Worm (Caenorhabditis elegans) whole organism, L4 larva: ENCODE measurements around the gene F17C11.11.
A peak's percentile ranks its signal among the peaks of the same experiment; 100 is the strongest.

Source experiments
- F49E8.2 ChIP-seq: sonication (generic microtip); optimal IDR thresholded peaks from 2 replicates; lab custom pipeline; 2016; ENCODE audit warnings: missing compliant biosample characterization, mild to moderate bottlenecking, missing genetic modification characterization, borderline replicate concordance
- Y48G9A.11 ChIP-seq: fragments of 200-800 bp; sonication (Bioruptor generic); IDR thresholded peaks from 2 replicates; pipeline ENCODE4 v1.3.6; 2022; ENCODE audit warnings: missing genetic modification reagents, missing genetic modification characterization, missing compliant biosample characterization
- ZK546.5 ChIP-seq, 2 experiments: sonication (generic microtip); optimal IDR thresholded peaks; 2 replicates each; lab custom pipeline; 2017; ENCODE audit warnings: missing biosample characterization in 2 of 2, missing genetic modification characterization in 2 of 2
- attf-4 ChIP-seq: sonication (generic microtip); optimal IDR thresholded peaks from 3 replicates; lab custom pipeline; 2017; ENCODE audit warnings: missing biosample characterization, missing genetic modification characterization
- ceh-20 ChIP-seq: fragments of 200-800 bp; sonication (Bioruptor generic); IDR thresholded peaks from 2 replicates; pipeline ENCODE4 v1.3.6; 2022; ENCODE audit warnings: missing genetic modification reagents, missing genetic modification characterization, missing compliant biosample characterization
- ceh-62 ChIP-seq: sonication (generic microtip); optimal IDR thresholded peaks from 2 replicates; lab custom pipeline; 2017; ENCODE audit warnings: missing biosample characterization, missing genetic modification characterization
- ceh-82 ChIP-seq: sonication (generic microtip); optimal IDR thresholded peaks from 2 replicates; lab custom pipeline; 2017; ENCODE audit warnings: missing biosample characterization, missing genetic modification characterization
- daf-16 ChIP-seq, 3 experiments: sonication (generic microtip); optimal IDR thresholded peaks; 2 replicates each; lab custom pipeline; 2016 to 2017; ENCODE audit warnings: missing genetic modification characterization in 3 of 3, missing genetic modification reagents in 3 of 3, mild to moderate bottlenecking in 2 of 3, missing compliant biosample characterization in 2 of 3, missing biosample characterization in 1 of 3, moderate library complexity in 1 of 3
- daf-19 ChIP-seq: fragments of 200-800 bp; sonication (Bioruptor generic); conservative IDR thresholded peaks from 2 replicates; pipeline ENCODE4 v1.3.6; 2022; ENCODE audit warnings: missing genetic modification characterization, missing compliant biosample characterization
- dmd-6 ChIP-seq: fragments of 200-800 bp; sonication (Bioruptor generic); IDR thresholded peaks from 2 replicates; pipeline ENCODE4 v1.3.6; 2022; ENCODE audit warnings: missing genetic modification reagents, missing genetic modification characterization, missing compliant biosample characterization
- duxl-1 ChIP-seq: sonication (generic microtip); optimal IDR thresholded peaks from 2 replicates; lab custom pipeline; 2016; ENCODE audit warnings: mild to moderate bottlenecking, missing genetic modification characterization, moderate library complexity, missing compliant biosample characterization; ENCODE audit not compliant: poor library complexity
- egl-27 ChIP-seq: sonication (generic microtip); optimal IDR thresholded peaks from 3 replicates; lab custom pipeline; 2017; ENCODE audit warnings: missing biosample characterization, missing genetic modification reagents, missing genetic modification characterization
- egl-43 ChIP-seq: fragments of 200-800 bp; sonication (Bioruptor generic); IDR thresholded peaks from 2 replicates; pipeline ENCODE4 v1.3.6; 2022; ENCODE audit warnings: missing genetic modification reagents, missing genetic modification characterization, missing compliant biosample characterization
- fkh-10 ChIP-seq: fragments of 150-350 bp; optimal IDR thresholded peaks from 2 replicates; lab custom pipeline; 2014; ENCODE audit warnings: missing biosample characterization, missing genetic modification reagents, missing genetic modification characterization
- hif-1 ChIP-seq, 2 experiments: sonication (generic microtip); optimal IDR thresholded peaks; 2 replicates each; lab custom pipeline; 2016 to 2017; ENCODE audit warnings: missing compliant biosample characterization in 2 of 2, missing genetic modification characterization in 2 of 2, missing genetic modification reagents in 2 of 2, missing genotype in 2 of 2, mild to moderate bottlenecking in 1 of 2
- hlh-11 ChIP-seq: fragments of 200-800 bp; sonication (Bioruptor generic); optimal IDR thresholded peaks from 2 replicates; lab custom pipeline; 2018; ENCODE audit warnings: mild to moderate bottlenecking, missing genetic modification characterization, missing compliant biosample characterization
- hlh-30 ChIP-seq: sonication (generic microtip); optimal IDR thresholded peaks from 2 replicates; lab custom pipeline; 2017; ENCODE audit warnings: antibody characterized with exemption, mild to moderate bottlenecking, missing genetic modification characterization, missing compliant biosample characterization; ENCODE audit not compliant: insufficient read depth
- lim-7 ChIP-seq: fragments of 200-800 bp; sonication (Bioruptor generic); IDR thresholded peaks from 2 replicates; pipeline ENCODE4 v1.3.6; 2022; ENCODE audit warnings: missing genetic modification characterization, missing compliant biosample characterization
- lin-1 ChIP-seq: fragments of 200-800 bp; sonication (Bioruptor generic); IDR thresholded peaks from 2 replicates; pipeline ENCODE4 v1.3.6; 2022; ENCODE audit warnings: missing genetic modification reagents, missing genetic modification characterization, missing compliant biosample characterization
- lin-29 ChIP-seq: fragments of 200-800 bp; sonication (Bioruptor generic); IDR thresholded peaks from 2 replicates; pipeline ENCODE4 v1.3.6; 2022; ENCODE audit warnings: missing genetic modification reagents, missing genetic modification characterization, missing compliant biosample characterization
- lin-39 ChIP-seq: fragments of 150-350 bp; optimal IDR thresholded peaks from 2 replicates; lab custom pipeline; 2014; ENCODE audit warnings: missing biosample characterization, missing genetic modification reagents, missing genetic modification characterization
- lir-3 ChIP-seq: sonication (generic microtip); optimal IDR thresholded peaks from 2 replicates; lab custom pipeline; 2016; ENCODE audit warnings: mild to moderate bottlenecking, missing genetic modification characterization, missing compliant biosample characterization
- madf-5 ChIP-seq, 2 experiments: fragments of 200-800 bp; sonication (Bioruptor generic); IDR thresholded peaks; 2 replicates each; pipeline ENCODE4 v1.3.6; 2022; ENCODE audit warnings: missing compliant biosample characterization in 2 of 2, missing genetic modification characterization in 2 of 2
- madf-9 ChIP-seq: fragments of 200-800 bp; sonication (Bioruptor generic); conservative IDR thresholded peaks from 2 replicates; pipeline ENCODE4 v1.3.6; 2022; ENCODE audit warnings: missing genetic modification reagents, missing genetic modification characterization, missing compliant biosample characterization
- mdl-1 ChIP-seq, 2 experiments: fragments of 150-350 bp in 1 of 2; sonication (generic microtip) in 1 of 2; optimal IDR thresholded peaks; 2 replicates each; lab custom pipeline; 2014 to 2017; ENCODE audit warnings: missing biosample characterization in 2 of 2, missing genetic modification characterization in 2 of 2
- mdt-29 ChIP-seq: fragments of 200-800 bp; sonication (Bioruptor generic); IDR thresholded peaks from 2 replicates; pipeline ENCODE4 v1.3.6; 2022; ENCODE audit warnings: missing genetic modification reagents, missing genetic modification characterization, missing compliant biosample characterization
- mes-2 ChIP-seq: sonication (generic microtip); optimal IDR thresholded peaks from 2 replicates; lab custom pipeline; 2016; ENCODE audit warnings: missing genotype, mild to moderate bottlenecking, missing genetic modification characterization, missing compliant biosample characterization; ENCODE audit not compliant: poor library complexity, severe bottlenecking
- mxl-2 ChIP-seq: fragments of 200-800 bp; sonication (Bioruptor generic); conservative IDR thresholded peaks from 2 replicates; pipeline ENCODE4 v1.3.6; 2022; ENCODE audit warnings: missing genetic modification reagents, missing genetic modification characterization, missing compliant biosample characterization
- nhr-102 ChIP-seq: sonication (generic microtip); optimal IDR thresholded peaks from 2 replicates; lab custom pipeline; 2016; ENCODE audit warnings: mild to moderate bottlenecking, missing genetic modification characterization, moderate library complexity, missing compliant biosample characterization
- nhr-11 ChIP-seq: fragments of 150-350 bp; optimal IDR thresholded peaks from 2 replicates; lab custom pipeline; 2014; ENCODE audit warnings: missing biosample characterization, missing genetic modification characterization
- nhr-111 ChIP-seq: fragments of 200-800 bp; sonication (Bioruptor generic); optimal IDR thresholded peaks from 2 replicates; lab custom pipeline; 2018; ENCODE audit warnings: mild to moderate bottlenecking, missing genetic modification characterization, missing compliant biosample characterization
- nhr-25 ChIP-seq: sonication (generic microtip); optimal IDR thresholded peaks from 2 replicates; lab custom pipeline; 2017; ENCODE audit warnings: missing genetic modification characterization, mild to moderate bottlenecking, missing compliant biosample characterization, antibody characterized with exemption, moderate library complexity, borderline replicate concordance; ENCODE audit not compliant: insufficient read depth
- nhr-48 ChIP-seq: sonication (generic microtip); optimal IDR thresholded peaks from 2 replicates; lab custom pipeline; 2016; ENCODE audit warnings: mild to moderate bottlenecking, missing genetic modification characterization, missing compliant biosample characterization
- nhr-77 ChIP-seq: fragments of 150-350 bp; optimal IDR thresholded peaks from 2 replicates; lab custom pipeline; 2014; ENCODE audit warnings: missing biosample characterization, missing genetic modification characterization
- php-3 ChIP-seq: fragments of 200-800 bp; sonication (Bioruptor generic); IDR thresholded peaks from 2 replicates; pipeline ENCODE4 v1.3.6; 2022; ENCODE audit warnings: missing genetic modification reagents, missing genetic modification characterization, missing compliant biosample characterization
- pqm-1 ChIP-seq: sonication (generic microtip); optimal IDR thresholded peaks from 2 replicates; lab custom pipeline; 2017; ENCODE audit warnings: missing biosample characterization, missing genetic modification characterization
- sdz-12 ChIP-seq: fragments of 200-800 bp; sonication (Bioruptor generic); optimal IDR thresholded peaks from 2 replicates; lab custom pipeline; 2018; ENCODE audit warnings: mild to moderate bottlenecking, missing genetic modification characterization, missing compliant biosample characterization
- set-16 ChIP-seq: fragments of 200-800 bp; sonication (Bioruptor generic); IDR thresholded peaks from 2 replicates; pipeline ENCODE4 v1.3.6; 2022; ENCODE audit warnings: missing genetic modification reagents, missing genetic modification characterization, missing compliant biosample characterization
- snpc-1.2 ChIP-seq: fragments of 200-800 bp; sonication (Bioruptor generic); IDR thresholded peaks from 2 replicates; pipeline ENCODE4 v1.3.6; 2022; ENCODE audit warnings: missing genetic modification reagents, missing genetic modification characterization, missing compliant biosample characterization
- snpc-4 ChIP-seq: fragments of 150-350 bp; optimal IDR thresholded peaks from 2 replicates; lab custom pipeline; 2014; ENCODE audit warnings: missing biosample characterization, missing genetic modification characterization
- spr-3 ChIP-seq: fragments of 200-800 bp; sonication (Bioruptor generic); optimal IDR thresholded peaks from 2 replicates; lab custom pipeline; 2018; ENCODE audit warnings: mild to moderate bottlenecking, missing genetic modification characterization, missing compliant biosample characterization
- tra-1 ChIP-seq: fragments of 200-800 bp; sonication (Bioruptor generic); IDR thresholded peaks from 2 replicates; pipeline ENCODE4 v1.3.6; 2022; ENCODE audit warnings: missing genetic modification reagents, missing genetic modification characterization, missing compliant biosample characterization
- unc-62 ChIP-seq, 3 experiments: fragments of 150-350 bp in 1 of 3; sonication (generic microtip); optimal IDR thresholded peaks in 2 of 3; peaks in 1 of 3; 1 replicate in 1 of 3; 2 replicates in 2 of 3; lab custom pipeline; 2014 to 2017; ENCODE audit warnings: missing biosample characterization in 3 of 3, missing genetic modification characterization in 3 of 3, missing genetic modification reagents in 3 of 3, missing genotype in 1 of 3
- vab-7 ChIP-seq: fragments of 200-800 bp; sonication (Bioruptor generic); IDR thresholded peaks from 2 replicates; pipeline ENCODE4 v1.3.6; 2022; ENCODE audit warnings: missing genetic modification reagents, missing genetic modification characterization, missing compliant biosample characterization
- ztf-11 ChIP-seq: fragments of 150-350 bp; optimal IDR thresholded peaks from 2 replicates; lab custom pipeline; 2014; ENCODE audit warnings: missing biosample characterization, missing genetic modification characterization

The F17C11.11 gene

ce11 chrV:10970070-10970469 lies 31.5 kb upstream of the F17C11.11 start, which contains the start of gene F17C11.22:
Gene F17C11.22, minus strand, starts transcription at chrV:10970170.
- TF ChIP-seq F49E8.2 (tag; lab: Kevin White, UChicago) = no peak
- no peak for TF ChIP-seq mxl-2 (GFP tag; lab: Robert Waterston, UW)
- no peak for TF ChIP-seq spr-3 (GFP tag; lab: Kevin White, UChicago)
- no peak for TF ChIP-seq hlh-11 (tag; lab: Kevin White, UChicago)
- TF ChIP-seq lim-7 = no peak
- TF ChIP-seq daf-16 (GFP tag; optimal IDR thresholded peaks at IDR 0.05; lab: Kevin White, UChicago) = no peak
- TF ChIP-seq daf-16 (tag; optimal IDR thresholded peaks at IDR 0.05; lab: Kevin White, UChicago) = no peak
- TF ChIP-seq egl-27 = no peak
- TF ChIP-seq hlh-30 (tag; lab: Kevin White, UChicago) = no peak

ce11 chrV:10967594-10968273 lies 29.1 kb upstream of the F17C11.11 start:
- TF ChIP-seq ztf-11 (tag; lab: Kevin White, UChicago) (no peak), attf-4 (no peak), madf-5 (GFP tag; IDR thresholded peaks at IDR 0.05; lab: Robert Waterston, UW) (0 out of 4 replicates have a peak, but pooled peaks of 1 of the 2 experiments have one; percentile 39), nhr-11 (tag; lab: Kevin White, UChicago) (no peak), unc-62 (GFP tag; optimal IDR thresholded peaks at IDR 0.05 in 1 of 2; lab: Kevin White, UChicago) (peak in 1 of 2 experiments; percentile 86), unc-62 (tag; optimal IDR thresholded peaks at IDR 0.05; lab: Kevin White, UChicago) (no peak), mdl-1 (tag; optimal IDR thresholded peaks at IDR 0.05; lab: Kevin White, UChicago) (no peak), vab-7 (GFP tag; lab: Robert Waterston, UW) (no peak), fkh-10 (GFP tag; lab: Kevin White, UChicago) (no peak), lin-39 (tag; lab: Kevin White, UChicago) (no peak), nhr-111 (no peak), php-3 (GFP tag; lab: Robert Waterston, UW) (0 out of 2 replicates have a peak, but pooled peaks have one; percentile 27), mdt-29 (GFP tag; lab: Robert Waterston, UW) (0 out of 2 replicates have a peak, but pooled peaks have one; percentile 58), snpc-1.2 (GFP tag; lab: Robert Waterston, UW) (no peak), nhr-25 (no peak), lim-7 (no peak), lin-1 (GFP tag; lab: Robert Waterston, UW) (no peak; the same call in 1 of the 2 replicates), sdz-12 (GFP tag; lab: Kevin White, UChicago) (no peak), ceh-82 (tag; lab: Kevin White, UChicago) (no peak), lin-29 (no peak), lir-3 (tag; lab: Kevin White, UChicago) (no peak), ZK546.5 (tag; optimal IDR thresholded peaks at IDR 0.05; lab: Kevin White, UChicago) (no peak), Y48G9A.11 (GFP tag; lab: Robert Waterston, UW) (0 out of 2 replicates have a peak, but pooled peaks have one; percentile 42), snpc-4 (tag; lab: Kevin White, UChicago) (no peak), nhr-102 (tag; lab: Kevin White, UChicago) (no peak), ceh-62 (no peak), mes-2 (tag; lab: Kevin White, UChicago) (no peak), egl-43 (GFP tag; lab: Robert Waterston, UW) (no peak), ceh-20 (GFP tag; lab: Robert Waterston, UW) (0 out of 2 replicates have a peak, but pooled peaks have one; percentile 14), nhr-77 (tag; lab: Kevin White, UChicago) (no peak), tra-1 (GFP tag; lab: Robert Waterston, UW) (peak; percentile 89), hlh-30 (tag; lab: Kevin White, UChicago) (no peak), daf-19 (GFP tag; lab: Robert Waterston, UW) (no peak), duxl-1 (tag; lab: Kevin White, UChicago) (no peak), madf-9 (GFP tag; lab: Robert Waterston, UW) (no peak), pqm-1 (tag; lab: Kevin White, UChicago) (no peak), nhr-48 (tag; lab: Kevin White, UChicago) (peak; percentile 60), hlh-11 (tag; lab: Kevin White, UChicago) (peak; percentile 74), dmd-6 (GFP tag; lab: Robert Waterston, UW) (peak; percentile 99), set-16 (GFP tag; lab: Robert Waterston, UW) (no peak), hif-1 (tag; optimal IDR thresholded peaks at IDR 0.05; lab: Kevin White, UChicago) (no peak)
